Worm (Caenorhabditis elegans) whole organism, L1 larva: ENCODE results near the gene F22E5.1.

Source experiments
- C16A3.4 ChIP-seq: fragments of 150-350 bp; optimal IDR thresholded peaks from 2 replicates; lab custom pipeline; 2014; ENCODE audit warnings: missing biosample characterization, missing genetic modification characterization
- C34B4.2 ChIP-seq: sonication (generic microtip); optimal IDR thresholded peaks from 2 replicates; lab custom pipeline; 2017; ENCODE audit warnings: mild to moderate bottlenecking, missing genetic modification characterization, missing compliant biosample characterization
- ama-1 ChIP-seq: fragments of 150-350 bp; optimal IDR thresholded peaks from 2 replicates; lab custom pipeline; 2014
- hlh-4 ChIP-seq: sonication (generic microtip); optimal IDR thresholded peaks from 2 replicates; lab custom pipeline; 2016; ENCODE audit warnings: mild to moderate bottlenecking, missing genetic modification characterization, missing compliant biosample characterization
- lsy-2 ChIP-seq, 2 experiments: fragments of 150-350 bp; optimal IDR thresholded peaks; 2 replicates each; lab custom pipeline; 2014; ENCODE audit warnings: missing biosample characterization in 2 of 2, missing genetic modification characterization in 2 of 2
- nhr-11 ChIP-seq: fragments of 150-350 bp; optimal IDR thresholded peaks from 2 replicates; lab custom pipeline; 2014; ENCODE audit warnings: missing biosample characterization, missing genetic modification characterization
- nhr-76 ChIP-seq: sonication (generic microtip); optimal IDR thresholded peaks from 2 replicates; lab custom pipeline; 2017; ENCODE audit warnings: missing biosample characterization, missing genetic modification characterization
- pag-3 ChIP-seq: sonication (generic microtip); optimal IDR thresholded peaks from 2 replicates; lab custom pipeline; 2017; ENCODE audit warnings: missing genetic modification characterization, mild to moderate bottlenecking, missing compliant biosample characterization, antibody characterized with exemption, borderline replicate concordance; ENCODE audit not compliant: insufficient read depth
- sptf-1 ChIP-seq: fragments of 150-350 bp; optimal IDR thresholded peaks from 2 replicates; lab custom pipeline; 2014; ENCODE audit warnings: missing biosample characterization, missing genetic modification characterization
- unc-86 ChIP-seq: sonication (generic microtip); optimal IDR thresholded peaks from 2 replicates; lab custom pipeline; 2016; ENCODE audit warnings: missing genetic modification characterization, missing compliant biosample characterization

DNA sequence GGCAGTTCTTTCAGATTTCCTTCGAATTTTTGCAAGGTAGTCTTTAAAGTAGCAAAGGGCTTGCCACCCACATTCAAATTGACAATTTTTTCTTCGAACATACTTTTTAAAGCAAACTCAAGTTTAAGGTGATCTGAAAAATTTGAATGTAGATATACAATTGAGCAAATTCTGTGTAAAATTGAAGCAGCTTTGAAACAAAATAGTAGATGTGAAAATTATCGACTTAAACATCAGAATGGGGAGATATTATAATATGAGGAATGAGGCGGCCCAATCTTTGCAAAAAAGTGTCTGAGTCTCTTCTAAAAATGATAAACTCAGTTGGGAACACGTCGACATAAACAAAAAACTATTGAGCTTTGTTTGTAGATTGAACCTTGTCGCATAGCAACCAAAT, 29.1 kb upstream of the F22E5.1 start, which contains the start of gene F22E5.11:
- no peak for TF ChIP-seq unc-86 (tag; lab: Kevin White, UChicago)
- no peak for TF ChIP-seq pag-3 (tag; lab: Kevin White, UChicago)
- no peak for TF ChIP-seq nhr-11 (tag; lab: Kevin White, UChicago)
- no peak for TF ChIP-seq sptf-1 (tag; lab: Kevin White, UChicago)
- no peak for TF ChIP-seq nhr-76 (tag; lab: Kevin White, UChicago)
- no peak for TF ChIP-seq C16A3.4 (tag; lab: Kevin White, UChicago)
- TF ChIP-seq lsy-2 (tag; optimal IDR thresholded peaks at IDR 0.05; lab: Kevin White, UChicago) = no peak
- no peak for TF ChIP-seq C34B4.2
- TF ChIP-seq hlh-4 = no peak
- TF ChIP-seq ama-1 (lab: Kevin White, UChicago) = no peak
